Worm (Caenorhabditis elegans): Measurements from ENCODE around the gene ZK262.19.
"Not testable (repeated sequence)": the region's sequence is repeated elsewhere in the genome, so short reads cannot be mapped to it uniquely, and the experiment has no call there.

Gene ZK262.19

ce11 chrV:18461200-18461728 is 35.8 kb upstream of the ZK262.19 start, which contains the start of gene ZK228.3:
Gene ZK228.3, minus strand, starts transcription at chrV:18461250.
- peak; percentile 84 for TF ChIP-seq pqm-1 (tag; optimal IDR thresholded peaks at IDR 0.05)
- TF ChIP-seq lin-15B (tag; optimal IDR thresholded peaks at IDR 0.05): no peak
- TF ChIP-seq elt-2 (tag; optimal IDR thresholded peaks at IDR 0.05): peak; percentile 97

ce11 chrV:18456574-18456973 is 31.1 kb upstream of the ZK262.19 start, which contains the start of gene ZK228.10:
Gene ZK228.10, plus strand, starts transcription at chrV:18456874.
- TF ChIP-seq nhr-23 (tag; optimal IDR thresholded peaks at IDR 0.05): no peak
- no peak for TF ChIP-seq ztf-11 (tag; optimal IDR thresholded peaks at IDR 0.05)
- TF ChIP-seq jun-1 (tag; optimal IDR thresholded peaks at IDR 0.05): no peak
- no peak for TF ChIP-seq ama-1 (optimal IDR thresholded peaks at IDR 0.05)

- TF ChIP-seq fos-1 (tag; optimal IDR thresholded peaks at IDR 0.05) (no peak), snpc-4 (tag; optimal IDR thresholded peaks at IDR 0.05) (no peak), elt-1 (tag; optimal IDR thresholded peaks at IDR 0.05) (no peak), ceh-82 (tag; optimal IDR thresholded peaks at IDR 0.05) (no peak), elt-2 (tag; optimal IDR thresholded peaks at IDR 0.05) (no peak), ceh-28 (tag; optimal IDR thresholded peaks at IDR 0.05) (no peak), ZK546.5 (tag; optimal IDR thresholded peaks at IDR 0.05) (no peak), R02D3.7 (tag; optimal IDR thresholded peaks at IDR 0.05) (no peak), nhr-67 (tag; optimal IDR thresholded peaks at IDR 0.05) (no peak), ceh-16 (tag; optimal IDR thresholded peaks at IDR 0.05) (no peak), nhr-23 (tag; optimal IDR thresholded peaks at IDR 0.05) (no peak), lsy-12 (tag; optimal IDR thresholded peaks at IDR 0.05) (no peak), jun-1 (tag; optimal IDR thresholded peaks at IDR 0.05) (no peak), aly-2 (tag; optimal IDR thresholded peaks at IDR 0.05) (no peak), eor-1 (tag; optimal IDR thresholded peaks at IDR 0.05) (no peak), pha-4 (tag; optimal IDR thresholded peaks at IDR 0.05) (no peak), skn-1 (tag; optimal IDR thresholded peaks at IDR 0.05) (no peak)
Measured at ce11 chrV:18444118-18444517, 18.7 kb upstream of the ZK262.19 start, which contains the start of gene ZK228.1. Gene ZK228.1, plus strand, starts transcription at chrV:18444418.

ce11 chrV:18439469-18439868 is 14.0 kb upstream of the ZK262.19 start, which contains the start of gene ZK262.9:
Gene ZK262.9, plus strand, starts transcription at chrV:18439769.
- not testable (repeated sequence) for TF ChIP-seq nhr-67 (tag; optimal IDR thresholded peaks at IDR 0.05); egl-27 (tag; optimal IDR thresholded peaks at IDR 0.05); ama-1 (optimal IDR thresholded peaks at IDR 0.05)

- TF ChIP-seq nhr-43 (tag; optimal IDR thresholded peaks at IDR 0.05; ENCODE audit: poor library complexity, severe bottlenecking): no peak
- no peak for TF ChIP-seq lsy-12 (tag; optimal IDR thresholded peaks at IDR 0.05)
- TF ChIP-seq egl-27 (tag; optimal IDR thresholded peaks at IDR 0.05): no peak
- TF ChIP-seq nhr-11 (tag; optimal IDR thresholded peaks at IDR 0.05): no peak
Measured at ce11 chrV:18438081-18438480, 12.6 kb upstream of the ZK262.19 start, which contains the start of gene ZK262.8. Gene ZK262.8, plus strand, starts transcription at chrV:18438381.

ce11 chrV:18434961-18435360 is 9.5 kb upstream of the ZK262.19 start, which contains the start of gene ZK262.20:
Gene ZK262.20, minus strand, starts transcription at chrV:18435061.
- TF ChIP-seq ztf-4 (tag; optimal IDR thresholded peaks at IDR 0.05) (no peak), nhr-23 (tag; optimal IDR thresholded peaks at IDR 0.05) (no peak), fkh-10 (GFP tag; optimal IDR thresholded peaks at IDR 0.05) (no peak), ceh-16 (tag; optimal IDR thresholded peaks at IDR 0.05) (no peak), ama-1 (optimal IDR thresholded peaks at IDR 0.05) (no peak), ZK546.5 (tag; optimal IDR thresholded peaks at IDR 0.05) (no peak), nhr-67 (tag; optimal IDR thresholded peaks at IDR 0.05) (no peak), fkh-2 (tag; optimal IDR thresholded peaks at IDR 0.05) (no peak), mml-1 (tag; optimal IDR thresholded peaks at IDR 0.05) (no peak), aly-2 (tag; optimal IDR thresholded peaks at IDR 0.05) (no peak), elt-1 (tag; optimal IDR thresholded peaks at IDR 0.05) (no peak), pqm-1 (tag; optimal IDR thresholded peaks at IDR 0.05) (no peak), unc-39 (tag; optimal IDR thresholded peaks at IDR 0.05) (no peak), sea-2 (GFP tag; optimal IDR thresholded peaks at IDR 0.05) (no peak), lin-39 (tag; optimal IDR thresholded peaks at IDR 0.05) (no peak), ceh-28 (tag; optimal IDR thresholded peaks at IDR 0.05) (no peak), lsy-12 (tag; optimal IDR thresholded peaks at IDR 0.05) (no peak), skn-1 (tag; optimal IDR thresholded peaks at IDR 0.05) (no peak)

All from whole organism, L3 larva.